Fruit fly (Drosophila melanogaster): ENCODE results near the gene CG15498.

The CG15498 gene

dm6 chr3R:21612902-21613301 is 44.0 kb upstream of the CG15498 start:
- TF ChIP-seq ey (GFP tag; optimal IDR thresholded peaks at IDR 0.05) = peak; percentile 25
- peak; percentile 37 for TF ChIP-seq fru (GFP tag; optimal IDR thresholded peaks at IDR 0.05)
- TF ChIP-seq OdsH (GFP tag; optimal IDR thresholded peaks at IDR 0.05) = peak; percentile 12
- TF ChIP-seq Mio (GFP tag; optimal IDR thresholded peaks at IDR 0.05) = no peak

DNA sequence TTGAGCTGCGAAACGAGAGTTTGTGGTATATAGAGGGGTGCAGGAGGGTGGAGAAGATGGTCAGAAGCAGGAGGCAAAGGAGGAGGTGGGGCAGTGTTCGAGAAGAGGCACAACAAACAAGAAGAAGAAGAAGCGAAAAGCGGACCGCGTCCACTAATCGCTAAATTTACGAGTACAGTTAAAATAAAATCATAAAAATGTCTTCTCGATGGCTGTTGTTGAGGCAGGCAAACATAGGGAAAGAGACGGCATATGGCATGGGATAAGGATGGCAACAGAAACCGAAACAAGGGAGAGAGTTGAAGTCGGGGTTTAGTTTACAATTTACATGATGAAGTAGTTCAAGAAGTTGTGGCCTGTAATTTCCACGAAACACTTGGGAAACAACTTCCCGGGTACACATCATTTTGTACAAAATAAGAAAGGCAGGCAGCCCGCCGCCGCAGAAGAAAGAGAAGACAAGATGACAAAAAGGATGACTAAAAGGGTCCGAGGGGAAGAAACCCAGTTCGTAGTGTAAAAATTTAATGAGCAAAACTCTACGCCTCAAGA is 42.8 kb upstream of the CG15498 start:
- no peak for TF ChIP-seq Myc (optimal IDR thresholded peaks at IDR 0.05)
- TF ChIP-seq jim (GFP tag; optimal IDR thresholded peaks at IDR 0.05) = no peak
- no peak for TF ChIP-seq Mio (GFP tag; optimal IDR thresholded peaks at IDR 0.05)
- TF ChIP-seq psq (GFP tag; optimal IDR thresholded peaks at IDR 0.05) = peak; percentile 51
- TF ChIP-seq GATAd (GFP tag; optimal IDR thresholded peaks at IDR 0.05) = no peak
- TF ChIP-seq ey (GFP tag; optimal IDR thresholded peaks at IDR 0.05) = no peak

dm6 chr3R:21608275-21609035 is 39.5 kb upstream of the CG15498 start:
- peak; percentile 64 for TF ChIP-seq br (GFP tag; optimal IDR thresholded peaks at IDR 0.05)
- peak; percentile 63 for TF ChIP-seq dmrt93B (GFP tag; optimal IDR thresholded peaks at IDR 0.05)
- TF ChIP-seq psq (GFP tag; optimal IDR thresholded peaks at IDR 0.05) = peak; percentile 54
- peak; percentile 33 for TF ChIP-seq tai (GFP tag; optimal IDR thresholded peaks at IDR 0.05)
- TF ChIP-seq ey (GFP tag; optimal IDR thresholded peaks at IDR 0.05) = peak; percentile 72
- peak in 1 of 2 experiments; percentile 77 for TF ChIP-seq foxo (GFP tag; optimal IDR thresholded peaks at IDR 0.05)
- peak; percentile 83 for TF ChIP-seq fru (GFP tag; optimal IDR thresholded peaks at IDR 0.05)
- TF ChIP-seq rgr (GFP tag; optimal IDR thresholded peaks at IDR 0.05) = peak; percentile 60
- peak; percentile 72 for TF ChIP-seq Sp1 (GFP tag; optimal IDR thresholded peaks at IDR 0.05)
- TF ChIP-seq jim (GFP tag; optimal IDR thresholded peaks at IDR 0.05) = no peak
- TF ChIP-seq brk (GFP tag; optimal IDR thresholded peaks at IDR 0.05) = peak; percentile 52
- TF ChIP-seq pan (optimal IDR thresholded peaks at IDR 0.05) = no peak
- no peak for TF ChIP-seq Rel (GFP tag; optimal IDR thresholded peaks at IDR 0.05)
- TF ChIP-seq Rel (tag; optimal IDR thresholded peaks at IDR 0.05) = no peak
- peak; percentile 81 for TF ChIP-seq h (GFP tag; optimal IDR thresholded peaks at IDR 0.05)
- TF ChIP-seq woc (GFP tag; optimal IDR thresholded peaks at IDR 0.05) = peak; percentile 90
- TF ChIP-seq OdsH (GFP tag; optimal IDR thresholded peaks at IDR 0.05) = peak; percentile 75
- TF ChIP-seq Hr78 (GFP tag; optimal IDR thresholded peaks at IDR 0.05) = no peak
- TF ChIP-seq Hnf4 (GFP tag; optimal IDR thresholded peaks at IDR 0.05) = peak; percentile 20
- no peak for TF ChIP-seq sv (GFP tag; optimal IDR thresholded peaks at IDR 0.05)
- TF ChIP-seq HLH106 (tag; optimal IDR thresholded peaks at IDR 0.05) = peak; percentile 63

DNA sequence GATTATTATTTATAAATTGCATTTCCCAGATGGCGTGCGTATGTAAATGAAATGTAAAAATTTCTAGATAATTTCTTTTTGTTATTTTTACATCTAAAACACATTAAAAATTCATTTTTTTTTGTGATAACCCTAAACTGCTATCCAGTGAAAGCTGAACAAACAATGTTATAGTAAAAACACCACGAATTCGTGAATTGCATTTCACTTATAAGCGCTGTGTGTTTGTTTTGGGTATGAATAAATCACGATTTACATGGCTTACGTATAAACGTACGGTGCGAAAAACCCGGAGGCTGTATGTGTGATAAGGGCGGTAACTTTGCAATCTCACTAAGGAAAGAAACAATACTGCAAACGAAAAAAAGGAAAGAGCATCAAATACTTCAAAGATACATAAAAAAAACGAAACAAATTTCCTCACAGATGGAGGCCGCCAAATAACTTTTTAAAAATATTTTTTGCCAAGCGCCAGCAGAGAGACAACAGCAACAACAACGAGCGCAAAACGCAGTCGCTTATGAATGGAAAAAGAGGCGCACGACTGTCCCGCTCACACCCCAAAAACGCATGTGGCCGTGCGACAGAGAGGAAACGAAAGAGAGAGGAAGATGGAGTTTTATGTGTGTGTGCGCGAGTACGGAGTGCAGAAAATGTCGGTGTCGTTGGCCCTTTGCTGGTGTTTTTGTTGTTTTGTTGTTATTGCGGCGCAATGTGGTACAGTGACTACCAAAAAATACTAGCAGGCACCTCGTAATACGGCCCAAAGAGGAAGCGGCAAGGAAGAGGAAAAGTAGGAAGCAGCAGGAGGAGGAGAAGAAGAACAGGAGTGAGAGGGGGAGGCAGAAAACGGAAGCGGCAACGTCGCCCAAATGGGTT is 37.5 kb upstream of the CG15498 start:
- TF ChIP-seq Vsx2 (GFP tag; optimal IDR thresholded peaks at IDR 0.05; ENCODE audit: partially characterized antibody) (no peak), CrebA (GFP tag; optimal IDR thresholded peaks at IDR 0.05; ENCODE audit: borderline replicate concordance) (peak; percentile 62), Hr78 (GFP tag; optimal IDR thresholded peaks at IDR 0.05) (no peak), Mio (GFP tag; optimal IDR thresholded peaks at IDR 0.05) (no peak), woc (GFP tag; optimal IDR thresholded peaks at IDR 0.05) (peak; percentile 53), dmrt93B (GFP tag; optimal IDR thresholded peaks at IDR 0.05) (no peak), Rel (GFP tag; optimal IDR thresholded peaks at IDR 0.05) (no peak), Rel (tag; optimal IDR thresholded peaks at IDR 0.05) (peak; percentile 49), Sp1 (GFP tag; optimal IDR thresholded peaks at IDR 0.05) (peak; percentile 22), Hnf4 (GFP tag; optimal IDR thresholded peaks at IDR 0.05) (peak; percentile 48), rgr (GFP tag; optimal IDR thresholded peaks at IDR 0.05) (peak; percentile 7), CG9705 (GFP tag; optimal IDR thresholded peaks at IDR 0.05) (no peak), h (GFP tag; optimal IDR thresholded peaks at IDR 0.05) (peak; percentile 70), Hr83 (GFP tag; optimal IDR thresholded peaks at IDR 0.05; ENCODE audit: poor library complexity, severe bottlenecking) (peak; percentile 35), foxo (GFP tag; optimal IDR thresholded peaks at IDR 0.05) (peak in 1 of 2 experiments; percentile 41), HLH106 (tag; optimal IDR thresholded peaks at IDR 0.05) (peak; percentile 5), jim (GFP tag; optimal IDR thresholded peaks at IDR 0.05) (peak; percentile 90), sage (GFP tag; optimal IDR thresholded peaks at IDR 0.05) (peak; percentile 30), psq (GFP tag; optimal IDR thresholded peaks at IDR 0.05) (peak; percentile 97), Dif (GFP tag; optimal IDR thresholded peaks at IDR 0.05; ENCODE audit: partially characterized antibody) (peak; percentile 71), Abd-B (GFP tag; optimal IDR thresholded peaks at IDR 0.05) (no peak), dl (GFP tag; optimal IDR thresholded peaks at IDR 0.05; ENCODE audit: insufficient read depth in 1 of 2, partially characterized antibody in 2 of 2) (peak; percentile 51 to 54)

All from whole organism, wandering third instar larva.